Worm (Caenorhabditis elegans) whole organism, late embryonic: ENCODE results near the gene egg-1.

Experiments used
- C08G9.2 ChIP-seq: sonication (generic microtip); optimal IDR thresholded peaks from 2 replicates; lab custom pipeline; 2016; ENCODE audit warnings: mild to moderate bottlenecking, missing genetic modification characterization, moderate library complexity, missing compliant biosample characterization
- F13H6.1 ChIP-seq: sonication (generic microtip); optimal IDR thresholded peaks from 2 replicates; lab custom pipeline; 2016; ENCODE audit warnings: missing genetic modification characterization, missing compliant biosample characterization
- K02D7.2 ChIP-seq: sonication (generic microtip); optimal IDR thresholded peaks from 2 replicates; lab custom pipeline; 2017; ENCODE audit warnings: mild to moderate bottlenecking, missing genetic modification characterization, missing compliant biosample characterization
- Y22D7AL.16 ChIP-seq: sonication (generic microtip); optimal IDR thresholded peaks from 2 replicates; lab custom pipeline; 2016; ENCODE audit warnings: missing genetic modification characterization, missing compliant biosample characterization
- ahr-1 ChIP-seq: sonication (generic microtip); optimal IDR thresholded peaks from 2 replicates; lab custom pipeline; 2016; ENCODE audit warnings: missing genetic modification characterization, missing compliant biosample characterization
- ama-1 ChIP-seq: fragments of 150-350 bp; optimal IDR thresholded peaks from 2 replicates; lab custom pipeline; 2014
- ceh-14 ChIP-seq: sonication (generic microtip); optimal IDR thresholded peaks from 2 replicates; lab custom pipeline; 2016; ENCODE audit warnings: missing genotype, missing genetic modification characterization, missing compliant biosample characterization
- ceh-2 ChIP-seq: sonication (generic microtip); optimal IDR thresholded peaks from 2 replicates; lab custom pipeline; 2016; ENCODE audit warnings: missing genotype, missing genetic modification characterization, missing compliant biosample characterization
- ceh-22 ChIP-seq: sonication (generic microtip); optimal IDR thresholded peaks from 2 replicates; lab custom pipeline; 2017; ENCODE audit warnings: missing biosample characterization, missing genetic modification characterization
- ceh-24 ChIP-seq: sonication (generic microtip); optimal IDR thresholded peaks from 2 replicates; lab custom pipeline; 2016; ENCODE audit warnings: mild to moderate bottlenecking, missing genetic modification characterization, missing compliant biosample characterization
- ceh-30 ChIP-seq: fragments of 150-350 bp; optimal IDR thresholded peaks from 2 replicates; lab custom pipeline; 2014; ENCODE audit warnings: missing biosample characterization, missing genetic modification characterization
- ceh-31 ChIP-seq: sonication (generic microtip); optimal IDR thresholded peaks from 2 replicates; lab custom pipeline; 2016; ENCODE audit warnings: missing genetic modification characterization, missing compliant biosample characterization
- ceh-34 ChIP-seq: sonication (generic microtip); optimal IDR thresholded peaks from 2 replicates; lab custom pipeline; 2016; ENCODE audit warnings: mild to moderate bottlenecking, missing genetic modification characterization, missing compliant biosample characterization
- ceh-6 ChIP-seq: fragments of 200-800 bp; sonication (Bioruptor generic); optimal IDR thresholded peaks from 2 replicates; lab custom pipeline; 2018; ENCODE audit warnings: mild to moderate bottlenecking, missing genetic modification characterization, missing compliant biosample characterization
- ceh-9 ChIP-seq: sonication (generic microtip); optimal IDR thresholded peaks from 2 replicates; lab custom pipeline; 2016; ENCODE audit warnings: mild to moderate bottlenecking, missing genetic modification characterization, inconsistent platforms, missing compliant biosample characterization
- che-1 ChIP-seq: sonication (generic microtip); optimal IDR thresholded peaks from 2 replicates; lab custom pipeline; 2016; ENCODE audit warnings: mild to moderate bottlenecking, missing genetic modification characterization, missing compliant biosample characterization
- dmd-4 ChIP-seq: sonication (generic microtip); optimal IDR thresholded peaks from 2 replicates; lab custom pipeline; 2016; ENCODE audit warnings: borderline replicate concordance, missing genetic modification characterization, missing compliant biosample characterization
- dve-1 ChIP-seq: sonication (generic microtip); optimal IDR thresholded peaks from 2 replicates; lab custom pipeline; 2017; ENCODE audit warnings: antibody characterized with exemption, mild to moderate bottlenecking, missing genetic modification characterization, missing compliant biosample characterization
- elt-2 ChIP-seq: sonication (generic microtip); optimal IDR thresholded peaks from 2 replicates; lab custom pipeline; 2016; ENCODE audit warnings: missing genetic modification reagents, missing genetic modification characterization, missing compliant biosample characterization
- elt-4 ChIP-seq: sonication (generic microtip); optimal IDR thresholded peaks from 2 replicates; lab custom pipeline; 2016; ENCODE audit warnings: missing genetic modification characterization, missing compliant biosample characterization
- ets-4 ChIP-seq: sonication (generic microtip); optimal IDR thresholded peaks from 2 replicates; lab custom pipeline; 2016; ENCODE audit warnings: missing genetic modification characterization, missing compliant biosample characterization
- eyg-1 ChIP-seq: sonication (generic microtip); optimal IDR thresholded peaks from 2 replicates; lab custom pipeline; 2016; ENCODE audit warnings: missing genotype, missing genetic modification characterization, missing compliant biosample characterization
- fkh-10 ChIP-seq: fragments of 150-350 bp; optimal IDR thresholded peaks from 2 replicates; lab custom pipeline; 2014; ENCODE audit warnings: missing biosample characterization, missing genetic modification reagents, missing genetic modification characterization
- fkh-6 ChIP-seq: sonication (generic microtip); optimal IDR thresholded peaks from 2 replicates; lab custom pipeline; 2016; ENCODE audit warnings: missing genetic modification characterization, missing compliant biosample characterization
- gmeb-2 ChIP-seq: sonication (generic microtip); optimal IDR thresholded peaks from 2 replicates; lab custom pipeline; 2016; ENCODE audit warnings: missing genetic modification characterization, inconsistent platforms, missing compliant biosample characterization
- hlh-30 ChIP-seq: sonication (generic microtip); optimal IDR thresholded peaks from 2 replicates; lab custom pipeline; 2017; ENCODE audit warnings: antibody characterized with exemption, missing genetic modification characterization, missing compliant biosample characterization; ENCODE audit not compliant: insufficient read depth
- hlh-6 ChIP-seq: sonication (generic microtip); optimal IDR thresholded peaks from 2 replicates; lab custom pipeline; 2016; ENCODE audit warnings: missing genotype, missing genetic modification characterization, missing compliant biosample characterization
- hlh-8 ChIP-seq: sonication (generic microtip); optimal IDR thresholded peaks from 2 replicates; lab custom pipeline; 2016; ENCODE audit warnings: missing genotype, missing genetic modification characterization, missing compliant biosample characterization
- lim-6 ChIP-seq: sonication (generic microtip); optimal IDR thresholded peaks from 2 replicates; lab custom pipeline; 2016; ENCODE audit warnings: missing genetic modification characterization, missing compliant biosample characterization
- mec-3 ChIP-seq: sonication (generic microtip); optimal IDR thresholded peaks from 2 replicates; lab custom pipeline; 2016; ENCODE audit warnings: borderline replicate concordance, missing genetic modification characterization, missing compliant biosample characterization
- nfya-1 ChIP-seq: sonication (generic microtip); optimal IDR thresholded peaks from 2 replicates; lab custom pipeline; 2017; ENCODE audit warnings: missing genetic modification characterization, mild to moderate bottlenecking, missing compliant biosample characterization, antibody characterized with exemption, moderate library complexity
- nhr-11 ChIP-seq: fragments of 150-350 bp; optimal IDR thresholded peaks from 2 replicates; lab custom pipeline; 2014; ENCODE audit warnings: missing biosample characterization, missing genetic modification characterization
- nhr-232 ChIP-seq: sonication (generic microtip); optimal IDR thresholded peaks from 2 replicates; lab custom pipeline; 2016; ENCODE audit warnings: missing genetic modification characterization, missing compliant biosample characterization
- npax-4 ChIP-seq: sonication (generic microtip); optimal IDR thresholded peaks from 2 replicates; lab custom pipeline; 2016; ENCODE audit warnings: missing genetic modification characterization, missing compliant biosample characterization
- pag-3 ChIP-seq: sonication (generic microtip); optimal IDR thresholded peaks from 2 replicates; lab custom pipeline; 2016; ENCODE audit warnings: missing compliant biosample characterization, missing genetic modification characterization, borderline replicate concordance
- pat-9 ChIP-seq: fragments of 200-800 bp; sonication (Bioruptor generic); optimal IDR thresholded peaks from 2 replicates; lab custom pipeline; 2018; ENCODE audit warnings: mild to moderate bottlenecking, missing genetic modification characterization, moderate library complexity, missing compliant biosample characterization
- pha-2 ChIP-seq: sonication (generic microtip); optimal IDR thresholded peaks from 2 replicates; lab custom pipeline; 2017; ENCODE audit warnings: mild to moderate bottlenecking, missing genetic modification characterization, missing compliant biosample characterization
- pros-1 ChIP-seq: fragments of 150-350 bp; optimal IDR thresholded peaks from 2 replicates; lab custom pipeline; 2014; ENCODE audit warnings: missing biosample characterization, missing genetic modification reagents, missing genetic modification characterization
- rnt-1 ChIP-seq: sonication (generic microtip); optimal IDR thresholded peaks from 2 replicates; lab custom pipeline; 2016; ENCODE audit warnings: missing genetic modification characterization, missing compliant biosample characterization
- sox-4 ChIP-seq: sonication (generic microtip); optimal IDR thresholded peaks from 2 replicates; lab custom pipeline; 2017; ENCODE audit warnings: mild to moderate bottlenecking, missing genetic modification characterization, inconsistent platforms, missing compliant biosample characterization
- syd-9 ChIP-seq: sonication (generic microtip); optimal IDR thresholded peaks from 2 replicates; lab custom pipeline; 2016; ENCODE audit warnings: mild to moderate bottlenecking, missing genetic modification characterization, moderate library complexity, missing compliant biosample characterization
- tbx-2 ChIP-seq: sonication (generic microtip); optimal IDR thresholded peaks from 2 replicates; lab custom pipeline; 2016; ENCODE audit warnings: missing genetic modification characterization, missing compliant biosample characterization
- ttx-3 ChIP-seq: sonication (generic microtip); optimal IDR thresholded peaks from 2 replicates; lab custom pipeline; 2016; ENCODE audit warnings: missing genetic modification reagents, missing genetic modification characterization, missing compliant biosample characterization
- unc-3 ChIP-seq, 2 experiments: fragments of 200-800 bp in 1 of 2; sonication (Bioruptor generic) in 1 of 2; sonication (generic microtip) in 1 of 2; conservative IDR thresholded peaks in 1 of 2; optimal IDR thresholded peaks in 1 of 2; 2 replicates each; pipeline versions ENCODE4 v1.3.6 to Lab custom; 2016 to 2022; ENCODE audit warnings: missing compliant biosample characterization in 2 of 2, missing genetic modification characterization in 2 of 2, missing genetic modification reagents in 1 of 2
- unc-42 ChIP-seq: sonication (generic microtip); optimal IDR thresholded peaks from 2 replicates; lab custom pipeline; 2016; ENCODE audit warnings: missing genotype, missing genetic modification characterization, missing compliant biosample characterization
- unc-55 ChIP-seq: sonication (generic microtip); optimal IDR thresholded peaks from 2 replicates; lab custom pipeline; 2017; ENCODE audit warnings: missing biosample characterization, missing genetic modification reagents, missing genetic modification characterization
- unc-86 ChIP-seq: sonication (generic microtip); optimal IDR thresholded peaks from 2 replicates; lab custom pipeline; 2016; ENCODE audit warnings: missing genetic modification characterization, missing compliant biosample characterization
- zip-5 ChIP-seq: sonication (generic microtip); optimal IDR thresholded peaks from 2 replicates; lab custom pipeline; 2016; ENCODE audit warnings: missing genetic modification characterization, missing compliant biosample characterization
- ztf-16 ChIP-seq: sonication (generic microtip); optimal IDR thresholded peaks from 2 replicates; lab custom pipeline; 2017; ENCODE audit warnings: missing genetic modification characterization, missing compliant biosample characterization

egg-1 gene

ce11 chrIII:5769726-5770235, 41.8 kb downstream of the egg-1 start, which contains the start of gene cutl-23 (continued):
- TF ChIP-seq rnt-1 (tag; lab: Kevin White, UChicago): no peak
- TF ChIP-seq sox-4 (tag; lab: Kevin White, UChicago): peak; percentile 58
- peak; percentile 23 for TF ChIP-seq pat-9 (tag; lab: Kevin White, UChicago)
- TF ChIP-seq ttx-3 (tag; lab: Kevin White, UChicago): no peak
- no peak for TF ChIP-seq ceh-30
- no peak for TF ChIP-seq ceh-14
- TF ChIP-seq unc-55 (GFP tag; lab: Kevin White, UChicago): no peak
- peak; percentile 58 for TF ChIP-seq gmeb-2 (tag; lab: Kevin White, UChicago)
- peak; percentile 50 for TF ChIP-seq ets-4 (tag; lab: Kevin White, UChicago)
- peak; percentile 34 for TF ChIP-seq ceh-9 (tag; lab: Kevin White, UChicago)
- TF ChIP-seq unc-42: no peak
- TF ChIP-seq hlh-6: peak; percentile 80
- peak; percentile 26 for TF ChIP-seq pha-2 (tag; lab: Kevin White, UChicago)
- peak; percentile 59 for TF ChIP-seq che-1
- TF ChIP-seq K02D7.2 (tag; lab: Kevin White, UChicago): peak; percentile 40
- peak; percentile 27 for TF ChIP-seq F13H6.1 (tag; lab: Kevin White, UChicago)
- peak; percentile 23 for TF ChIP-seq nfya-1 (tag; lab: Kevin White, UChicago)
- no peak for TF ChIP-seq ama-1 (lab: Kevin White, UChicago)
- TF ChIP-seq nhr-232 (tag; lab: Kevin White, UChicago): peak; percentile 35
- TF ChIP-seq npax-4 (tag; lab: Kevin White, UChicago): no peak
- peak; percentile 11 for TF ChIP-seq ceh-34
- peak; percentile 38 for TF ChIP-seq Y22D7AL.16 (tag; lab: Kevin White, UChicago)
- peak; percentile 57 for TF ChIP-seq dmd-4 (tag; lab: Kevin White, UChicago)
- peak; percentile 41 for TF ChIP-seq tbx-2 (tag; lab: Kevin White, UChicago)
- no peak for TF ChIP-seq eyg-1 (tag; lab: Kevin White, UChicago)
- TF ChIP-seq pag-3 (tag; lab: Kevin White, UChicago): no peak
- TF ChIP-seq elt-2 (tag; lab: Kevin White, UChicago): no peak
- TF ChIP-seq syd-9: peak; percentile 39
- peak; percentile 33 for TF ChIP-seq fkh-6
- TF ChIP-seq dve-1 (tag; lab: Kevin White, UChicago): no peak
- no peak for TF ChIP-seq fkh-10 (GFP tag; lab: Kevin White, UChicago)
- no peak for TF ChIP-seq elt-4 (tag; lab: Kevin White, UChicago)
- no peak for TF ChIP-seq ceh-2 (tag; lab: Kevin White, UChicago)
- no peak for TF ChIP-seq nhr-11 (tag; lab: Kevin White, UChicago)
- no peak for TF ChIP-seq unc-86 (tag; lab: Kevin White, UChicago)
- peak; percentile 59 for TF ChIP-seq ceh-6
- TF ChIP-seq zip-5 (tag; lab: Kevin White, UChicago): no peak
- no peak for TF ChIP-seq mec-3 (tag; lab: Kevin White, UChicago)
- no peak for TF ChIP-seq ahr-1
- TF ChIP-seq hlh-8 (tag; lab: Kevin White, UChicago): no peak
- TF ChIP-seq ceh-31 (tag; lab: Kevin White, UChicago): peak; percentile 50
- no peak for TF ChIP-seq hlh-30
- TF ChIP-seq ceh-22 (tag; lab: Kevin White, UChicago): no peak
- peak; percentile 61 for TF ChIP-seq ztf-16
- 0 out of 2 replicates have a peak, but pooled peaks have one; percentile 16 for TF ChIP-seq unc-3 (GFP tag; conservative IDR thresholded peaks at IDR 0.05; lab: Robert Waterston, UW)
- TF ChIP-seq unc-3 (tag; optimal IDR thresholded peaks at IDR 0.05; lab: Kevin White, UChicago): no peak
- no peak for TF ChIP-seq ceh-24 (tag; lab: Kevin White, UChicago)
- no peak for TF ChIP-seq lim-6 (tag; lab: Kevin White, UChicago)
- no peak for TF ChIP-seq pros-1 (tag; lab: Kevin White, UChicago)
- TF ChIP-seq C08G9.2: peak; percentile 19
- TF ChIP-seq, all 69 proteins: peak for 32
